Worm (Caenorhabditis elegans) whole organism, late embryonic: Measurements from ENCODE around the gene B0034.2.

Source experiments
- ama-1 ChIP-seq: fragments of 150-350 bp; optimal IDR thresholded peaks from 2 replicates; lab custom pipeline; 2014
- ceh-9 ChIP-seq: sonication (generic microtip); optimal IDR thresholded peaks from 2 replicates; lab custom pipeline; 2016; ENCODE audit warnings: mild to moderate bottlenecking, missing genetic modification characterization, inconsistent platforms, missing compliant biosample characterization
- ets-4 ChIP-seq: sonication (generic microtip); optimal IDR thresholded peaks from 2 replicates; lab custom pipeline; 2016; ENCODE audit warnings: missing genetic modification characterization, missing compliant biosample characterization
- pax-1 ChIP-seq: fragments of 150-350 bp; optimal IDR thresholded peaks from 2 replicates; lab custom pipeline; 2014; ENCODE audit warnings: missing biosample characterization, missing genetic modification characterization
- pha-4 ChIP-seq: fragments of 150-350 bp; optimal IDR thresholded peaks from 2 replicates; lab custom pipeline; 2018; ENCODE audit warnings: missing biosample characterization, missing genetic modification reagents, missing genetic modification characterization
- pqm-1 ChIP-seq: sonication (generic microtip); optimal IDR thresholded peaks from 2 replicates; lab custom pipeline; 2016; ENCODE audit warnings: missing genetic modification characterization, missing compliant biosample characterization

DNA sequence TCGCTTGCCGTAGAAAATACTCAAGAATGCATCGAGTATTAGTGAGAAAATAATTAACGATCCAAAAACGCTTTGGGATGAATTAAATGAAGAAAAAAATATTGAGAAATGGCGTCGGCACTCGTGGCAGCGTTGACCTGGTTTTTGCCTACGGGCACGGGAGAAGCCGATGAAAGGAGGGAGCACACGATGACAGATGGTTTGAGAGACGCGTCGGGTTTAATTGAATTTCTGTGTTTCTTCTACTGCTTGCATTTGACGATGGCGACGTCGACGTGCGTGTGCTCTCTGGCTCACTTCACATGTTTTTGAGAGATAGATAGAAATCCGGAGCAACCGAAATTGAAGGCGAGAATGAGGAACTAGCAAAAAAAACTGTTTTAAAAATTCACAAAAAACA lies 6.5 kb upstream of the B0034.2 start:
- no peak for TF ChIP-seq ama-1 (lab: Kevin White, UChicago)
- no peak for TF ChIP-seq ceh-9 (tag; lab: Kevin White, UChicago)
- no peak for TF ChIP-seq pha-4 (tag; lab: Kevin White, UChicago)
- TF ChIP-seq pqm-1 (tag; lab: Kevin White, UChicago), result no peak
- no peak for TF ChIP-seq pax-1
- no peak for TF ChIP-seq ets-4
